7 fruit fly cellular contexts compared by ENCODE assay signal in the genomic region with DNA sequence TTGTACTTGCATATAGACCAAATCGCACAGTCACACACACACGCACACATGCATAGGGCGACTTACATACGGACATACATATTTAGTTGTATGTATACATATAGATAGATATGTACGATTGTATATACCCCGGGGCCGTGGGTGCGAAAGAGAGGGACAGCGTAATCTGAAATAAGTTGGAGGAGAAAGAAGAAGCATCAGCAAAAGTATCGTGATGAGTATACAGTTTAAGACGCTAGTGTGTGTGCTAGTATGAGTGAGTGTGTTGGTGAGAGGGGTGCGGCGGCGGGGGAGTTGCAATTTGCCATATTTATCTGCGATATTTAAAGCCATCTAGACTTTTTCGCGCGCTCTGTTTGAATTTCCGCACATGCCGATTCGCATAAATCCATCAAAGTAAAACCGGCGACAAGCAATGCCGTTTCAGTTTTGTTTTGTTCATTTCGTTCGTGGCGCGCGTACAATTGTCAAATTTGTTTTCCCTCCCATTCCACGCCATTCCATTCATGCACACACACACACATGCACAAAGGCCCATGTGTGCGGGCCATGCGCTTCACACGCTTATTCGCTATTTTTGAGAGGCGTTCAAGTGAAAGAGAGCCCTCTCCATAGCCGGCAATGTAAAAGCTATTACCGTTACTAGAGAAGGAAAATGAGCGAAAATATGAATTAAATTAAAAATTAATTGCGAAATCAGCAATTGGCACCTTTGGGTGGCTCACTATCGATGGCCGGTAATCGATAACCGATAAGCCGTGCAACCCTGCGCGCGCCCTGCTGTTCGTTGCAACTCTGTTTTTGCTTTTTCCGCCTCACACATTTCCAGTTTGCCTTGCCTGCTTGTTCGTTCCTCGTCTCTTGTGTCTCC.
A peak's percentile ranks its signal among the peaks of the same experiment; 100 is the strongest.
TF ChIP-seq lines count a peak whose summit lies in the region.

No protein-coding gene starts in this region.

- peak; percentile 64 for TF ChIP-seq CTCF in whole organism, embryonic (GFP tag; optimal IDR thresholded peaks at IDR 0.05; lab: Kevin White, UChicago)

TF ChIP-seq in Kc167, 6 proteins besides CTCF, POLR2A, EP300 and RAD21:
- peak; percentile 98 for TF ChIP-seq psq (optimal IDR thresholded peaks at IDR 0.05; lab: Kevin White, UChicago)
- no peak for TF ChIP-seq Myc (optimal IDR thresholded peaks at IDR 0.05; lab: Kevin White, UChicago)
TF ChIP-seq in Kc167: peak in this region for 1.

TF ChIP-seq in whole organism, 6 proteins besides CTCF, POLR2A, EP300 and RAD21:
- TF ChIP-seq usp (GFP tag; optimal IDR thresholded peaks at IDR 0.05; lab: Kevin White, UChicago): no peak
- peak; percentile 55 for TF ChIP-seq Dll (optimal IDR thresholded peaks at IDR 0.05; lab: Kevin White, UChicago)
- no peak for TF ChIP-seq CG8478 (optimal IDR thresholded peaks at IDR 0.05; lab: Kevin White, UChicago)
- no peak for TF ChIP-seq psq (optimal IDR thresholded peaks at IDR 0.05; lab: Kevin White, UChicago)
- TF ChIP-seq EcR (GFP tag; optimal IDR thresholded peaks at IDR 0.05; lab: Kevin White, UChicago): no peak
- TF ChIP-seq pan (optimal IDR thresholded peaks at IDR 0.05; lab: Kevin White, UChicago): no peak

TF ChIP-seq in whole organism, adult, 20 proteins besides CTCF, POLR2A, EP300 and RAD21 (continues in another document):
- TF ChIP-seq CG1620 (GFP tag; optimal IDR thresholded peaks at IDR 0.05; lab: Kevin White, UChicago) (peak; percentile 77), Mnt (GFP tag; optimal IDR thresholded peaks at IDR 0.05; lab: Kevin White, UChicago) (peak; percentile 93), CG14711 (tag; optimal IDR thresholded peaks at IDR 0.05; lab: Kevin White, UChicago) (peak; percentile 91), cic (GFP tag; optimal IDR thresholded peaks at IDR 0.05; lab: Kevin White, UChicago) (peak; percentile 97), Crg-1 (GFP tag; optimal IDR thresholded peaks at IDR 0.05; lab: Kevin White, UChicago) (peak; percentile 88), pad (GFP tag; optimal IDR thresholded peaks at IDR 0.05; lab: Kevin White, UChicago) (peak; percentile 80), CG33017 (tag; optimal IDR thresholded peaks at IDR 0.05; lab: Kevin White, UChicago) (peak; percentile 56), bab1 (GFP tag; optimal IDR thresholded peaks at IDR 0.05; lab: Kevin White, UChicago) (peak; percentile 86), kay (GFP tag; lab: Kevin White, UChicago; ENCODE audit: borderline replicate concordance) (peak; percentile 49), CG5204 (GFP tag; optimal IDR thresholded peaks at IDR 0.05; lab: Kevin White, UChicago) (peak; percentile 74), CG11617 (GFP tag; optimal IDR thresholded peaks at IDR 0.05; lab: Kevin White, UChicago) (peak; percentile 93), Hr96 (GFP tag; optimal IDR thresholded peaks at IDR 0.05; lab: Kevin White, UChicago) (peak; percentile 82), tj (GFP tag; optimal IDR thresholded peaks at IDR 0.05; lab: Kevin White, UChicago) (peak; percentile 96), Clk (GFP tag; optimal IDR thresholded peaks at IDR 0.05; lab: Kevin White, UChicago) (peak; percentile 52)

TF ChIP-seq in whole organism, embryonic, 481 proteins besides CTCF, POLR2A, EP300 and RAD21 (continues in another document):
- no peak for TF ChIP-seq Ravus (GFP tag; IDR thresholded peaks at IDR 0.05; lab: Robert Waterston, UW)
- TF ChIP-seq Nf-YA (GFP tag; IDR thresholded peaks at IDR 0.05; lab: Robert Waterston, UW): peak; percentile 19; the same call in 1 of the 2 replicates
- TF ChIP-seq CG10462 (GFP tag; optimal IDR thresholded peaks at IDR 0.05; lab: Kevin White, UChicago): peak; percentile 59
- peak; percentile 91 for TF ChIP-seq HHEX (GFP tag; optimal IDR thresholded peaks at IDR 0.05; lab: Kevin White, UChicago)
- no peak for TF ChIP-seq hkb (optimal IDR thresholded peaks at IDR 0.05; lab: Kevin White, UChicago)
- peak; percentile 78 for TF ChIP-seq hkb (GFP tag; IDR thresholded peaks at IDR 0.05; lab: Robert Waterston, UW)
- no peak for TF ChIP-seq tio (GFP tag; optimal IDR thresholded peaks at IDR 0.05; lab: Kevin White, UChicago)
- peak; percentile 78 for TF ChIP-seq CG14710 (tag; optimal IDR thresholded peaks at IDR 0.05; lab: Kevin White, UChicago)
- TF ChIP-seq nom (GFP tag; optimal IDR thresholded peaks at IDR 0.05; lab: Kevin White, UChicago): peak; percentile 74
- TF ChIP-seq CG10274 (GFP tag; optimal IDR thresholded peaks at IDR 0.05; lab: Kevin White, UChicago): peak; percentile 74
- peak; percentile 63 for TF ChIP-seq CG12155 (GFP tag; optimal IDR thresholded peaks at IDR 0.05; lab: Kevin White, UChicago)
- TF ChIP-seq dmrt11E (tag; optimal IDR thresholded peaks at IDR 0.05; lab: Kevin White, UChicago): peak; percentile 65
- peak; percentile 34 for TF ChIP-seq Usf (GFP tag; optimal IDR thresholded peaks at IDR 0.05; lab: Kevin White, UChicago)
- peak; percentile 82 for TF ChIP-seq da (GFP tag; optimal IDR thresholded peaks at IDR 0.05; lab: Kevin White, UChicago)
- peak; percentile 76 for TF ChIP-seq CG10209 (GFP tag; optimal IDR thresholded peaks at IDR 0.05; lab: Kevin White, UChicago)

TF ChIP-seq in whole organism, prepupa, 60 proteins besides CTCF, POLR2A, EP300 and RAD21 (continues in another document):
- TF ChIP-seq CG3032 (tag; optimal IDR thresholded peaks at IDR 0.05; lab: Kevin White, UChicago) (peak; percentile 48), CG11902 (GFP tag; optimal IDR thresholded peaks at IDR 0.05; lab: Kevin White, UChicago) (no peak), CG15336 (GFP tag; IDR thresholded peaks at IDR 0.05; lab: Robert Waterston, UW) (0 out of 2 replicates have a peak, but pooled peaks have one; percentile 10), acj6 (GFP tag; optimal IDR thresholded peaks at IDR 0.05; lab: Kevin White, UChicago) (peak; percentile 81), CG8119 (GFP tag; IDR thresholded peaks at IDR 0.05; lab: Robert Waterston, UW) (no peak), Gug (GFP tag; IDR thresholded peaks at IDR 0.05; lab: Robert Waterston, UW) (peak; percentile 23; the same call in 1 of the 2 replicates), CG8632 (GFP tag; optimal IDR thresholded peaks at IDR 0.05; lab: Kevin White, UChicago) (peak; percentile 67), ss (GFP tag; optimal IDR thresholded peaks at IDR 0.05; lab: Kevin White, UChicago) (peak; percentile 46 to 79), Sox14 (GFP tag; optimal IDR thresholded peaks at IDR 0.05; lab: Kevin White, UChicago) (peak; percentile 76), Ets21C (GFP tag; optimal IDR thresholded peaks at IDR 0.05; lab: Kevin White, UChicago) (peak; percentile 68), Eip93F (GFP tag; optimal IDR thresholded peaks at IDR 0.05; lab: Kevin White, UChicago) (no peak), achi (GFP tag; optimal IDR thresholded peaks at IDR 0.05; lab: Kevin White, UChicago) (peak; percentile 76), fkh (GFP tag; optimal IDR thresholded peaks at IDR 0.05; lab: Kevin White, UChicago) (peak; percentile 79), salr (GFP tag; optimal IDR thresholded peaks at IDR 0.05; lab: Kevin White, UChicago) (peak; percentile 59 to 67), CG34406 (GFP tag; optimal IDR thresholded peaks at IDR 0.05; lab: Kevin White, UChicago) (peak; percentile 78)

TF ChIP-seq in whole organism, pupa, 21 proteins besides CTCF, POLR2A, EP300 and RAD21 (continues in another document):
- no peak for TF ChIP-seq D1 (tag; optimal IDR thresholded peaks at IDR 0.05; lab: Kevin White, UChicago)
- TF ChIP-seq EcR (GFP tag; optimal IDR thresholded peaks at IDR 0.05; lab: Kevin White, UChicago): no peak
- TF ChIP-seq CG4496 (GFP tag; IDR thresholded peaks at IDR 0.05; lab: Robert Waterston, UW): peak; percentile 83
- peak; percentile 49 for TF ChIP-seq CG15710 (tag; optimal IDR thresholded peaks at IDR 0.05; lab: Kevin White, UChicago)
- peak; percentile 62 for TF ChIP-seq CG13204 (GFP tag; optimal IDR thresholded peaks at IDR 0.05; lab: Kevin White, UChicago)
- TF ChIP-seq gl (tag; optimal IDR thresholded peaks at IDR 0.05; lab: Kevin White, UChicago): peak; percentile 45
- peak; percentile 49 for TF ChIP-seq CG34367 (tag; optimal IDR thresholded peaks at IDR 0.05; lab: Kevin White, UChicago)
- TF ChIP-seq CG17806 (tag; optimal IDR thresholded peaks at IDR 0.05; lab: Kevin White, UChicago): peak; percentile 12
- peak; percentile 61; the same call in 2 of the 3 replicates for TF ChIP-seq fd96Ca (GFP tag; IDR thresholded peaks at IDR 0.05; lab: Robert Waterston, UW)
- no peak for TF ChIP-seq CG8301 (tag; optimal IDR thresholded peaks at IDR 0.05; lab: Kevin White, UChicago)
- TF ChIP-seq CG9948 (tag; optimal IDR thresholded peaks at IDR 0.05; lab: Kevin White, UChicago): no peak
- peak; percentile 86 for TF ChIP-seq Snoo (tag; optimal IDR thresholded peaks at IDR 0.05; lab: Kevin White, UChicago)
- TF ChIP-seq CG10348 (GFP tag; IDR thresholded peaks at IDR 0.05; lab: Robert Waterston, UW): no peak
- peak; percentile 44 for TF ChIP-seq Pif1B (GFP tag; optimal IDR thresholded peaks at IDR 0.05; lab: Kevin White, UChicago)
- TF ChIP-seq CG12605 (GFP tag; IDR thresholded peaks at IDR 0.05; lab: Robert Waterston, UW): peak; percentile 21; the same call in 1 of the 2 replicates
- peak; percentile 68 for TF ChIP-seq Pif1A (GFP tag; optimal IDR thresholded peaks at IDR 0.05; lab: Kevin White, UChicago)

TF ChIP-seq in whole organism, wandering third instar larva, 38 proteins besides CTCF, POLR2A, EP300 and RAD21 (continues in another document):
- peak; percentile 99 for TF ChIP-seq psq (GFP tag; optimal IDR thresholded peaks at IDR 0.05; lab: Kevin White, UChicago)
- peak; percentile 72 for TF ChIP-seq Dif (GFP tag; optimal IDR thresholded peaks at IDR 0.05; lab: Kevin White, UChicago; ENCODE audit: partially characterized antibody)
- no peak for TF ChIP-seq Vsx2 (GFP tag; optimal IDR thresholded peaks at IDR 0.05; lab: Kevin White, UChicago; ENCODE audit: partially characterized antibody)
- no peak for TF ChIP-seq GATAd (GFP tag; optimal IDR thresholded peaks at IDR 0.05; lab: Kevin White, UChicago)
- peak; percentile 80 for TF ChIP-seq fru (GFP tag; optimal IDR thresholded peaks at IDR 0.05; lab: Kevin White, UChicago)
- TF ChIP-seq Dfd (GFP tag; optimal IDR thresholded peaks at IDR 0.05; lab: Kevin White, UChicago): no peak
- TF ChIP-seq usp (GFP tag; optimal IDR thresholded peaks at IDR 0.05; lab: Kevin White, UChicago): no peak
- TF ChIP-seq Sp1 (GFP tag; optimal IDR thresholded peaks at IDR 0.05; lab: Kevin White, UChicago): peak; percentile 85
- peak; percentile 45 for TF ChIP-seq CG32264 (GFP tag; optimal IDR thresholded peaks at IDR 0.05; lab: Kevin White, UChicago)
- peak; percentile 40 for TF ChIP-seq brk (GFP tag; optimal IDR thresholded peaks at IDR 0.05; lab: Kevin White, UChicago)
- peak; percentile 26 for TF ChIP-seq Jra (GFP tag; optimal IDR thresholded peaks at IDR 0.05; lab: Kevin White, UChicago)
- TF ChIP-seq Mio (GFP tag; optimal IDR thresholded peaks at IDR 0.05; lab: Kevin White, UChicago): peak; percentile 16
- TF ChIP-seq sv (GFP tag; optimal IDR thresholded peaks at IDR 0.05; lab: Kevin White, UChicago): peak; percentile 75
- peak; percentile 72 for TF ChIP-seq HLH106 (tag; optimal IDR thresholded peaks at IDR 0.05; lab: Kevin White, UChicago)
- no peak for TF ChIP-seq pan (optimal IDR thresholded peaks at IDR 0.05; lab: Kevin White, UChicago)
- TF ChIP-seq jim (GFP tag; optimal IDR thresholded peaks at IDR 0.05; lab: Kevin White, UChicago): no peak
- peak; percentile 86 for TF ChIP-seq CG9705 (GFP tag; optimal IDR thresholded peaks at IDR 0.05; lab: Kevin White, UChicago)
- no peak for TF ChIP-seq Hr78 (GFP tag; optimal IDR thresholded peaks at IDR 0.05; lab: Kevin White, UChicago)
